Fruit fly (Drosophila melanogaster): ENCODE results near the gene Octbeta1R.

The Octbeta1R gene

DNA sequence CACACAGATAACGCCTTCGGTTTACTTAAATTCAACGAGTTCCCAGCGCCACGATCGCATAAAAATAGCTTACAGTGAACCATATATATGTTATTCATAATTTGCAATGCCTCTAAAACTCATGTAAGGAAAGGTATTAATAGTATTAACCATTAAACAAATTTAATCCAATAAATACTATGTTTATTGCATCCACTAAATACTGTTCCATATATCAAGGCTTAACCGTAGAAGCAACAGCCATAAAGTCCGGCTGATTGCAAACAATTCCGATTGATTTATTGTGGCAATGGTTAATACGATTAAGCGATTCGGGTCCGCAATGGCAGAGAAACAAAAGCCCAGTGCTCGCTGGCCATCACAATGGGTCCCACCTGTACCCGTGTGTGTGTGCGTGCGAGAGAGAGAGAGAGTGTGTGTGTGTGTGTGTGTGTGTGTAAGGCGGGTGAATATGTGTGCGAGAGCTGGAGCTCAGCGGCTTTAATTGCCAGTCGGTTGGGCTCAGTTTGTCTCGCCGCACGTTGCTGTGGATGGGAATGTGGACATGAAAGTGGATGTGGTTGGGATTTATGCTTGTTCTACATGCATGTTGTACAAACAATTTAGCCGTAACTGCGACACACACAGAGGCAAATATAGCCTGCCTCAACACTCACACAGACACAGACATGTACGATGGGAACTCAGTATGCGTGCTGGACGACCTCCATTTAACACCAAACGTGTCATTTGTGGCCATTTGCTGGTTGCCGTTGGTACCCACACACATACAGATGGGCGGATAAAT lies 2.3 kb upstream of the Octbeta1R start (continued):
- no peak for TF ChIP-seq crol (GFP tag; IDR thresholded peaks at IDR 0.05)
- TF ChIP-seq onecut (GFP tag; IDR thresholded peaks at IDR 0.05) = no peak; the same call in 1 of the 2 replicates
- TF ChIP-seq H15 (GFP tag; IDR thresholded peaks at IDR 0.05) = no peak
- TF ChIP-seq CG4854 (GFP tag; optimal IDR thresholded peaks at IDR 0.05) = no peak
- no peak for TF ChIP-seq chif (GFP tag; optimal IDR thresholded peaks at IDR 0.05)
- TF ChIP-seq Sox102F (GFP tag; optimal IDR thresholded peaks at IDR 0.05) = no peak
- TF ChIP-seq bsh (GFP tag; optimal IDR thresholded peaks at IDR 0.05) = no peak
- TF ChIP-seq CoRest (tag; optimal IDR thresholded peaks at IDR 0.05) = peak; percentile 15
- TF ChIP-seq Scr (GFP tag; IDR thresholded peaks at IDR 0.05; ENCODE audit: partially characterized antibody) = no peak
- peak; percentile 68 for TF ChIP-seq exex (tag; optimal IDR thresholded peaks at IDR 0.05)
- TF ChIP-seq CG4820 (GFP tag; optimal IDR thresholded peaks at IDR 0.05) = peak; percentile 33
- TF ChIP-seq sens (GFP tag) = peak; percentile 90
- TF ChIP-seq Sox100B (GFP tag; optimal IDR thresholded peaks at IDR 0.05) = peak; percentile 64
- no peak for TF ChIP-seq repo (GFP tag; optimal IDR thresholded peaks at IDR 0.05)
- TF ChIP-seq CG12071 (GFP tag; optimal IDR thresholded peaks at IDR 0.05) = no peak
- peak; percentile 57 for TF ChIP-seq CG2120 (GFP tag; optimal IDR thresholded peaks at IDR 0.05)
- no peak for TF ChIP-seq pho (GFP tag; optimal IDR thresholded peaks at IDR 0.05)
- TF ChIP-seq CG11695 (GFP tag; IDR thresholded peaks at IDR 0.05) = no peak
- no peak for TF ChIP-seq dati (GFP tag; IDR thresholded peaks at IDR 0.05)
- TF ChIP-seq D19B (GFP tag; optimal IDR thresholded peaks at IDR 0.05) = peak; percentile 6
- TF ChIP-seq Stat92E (GFP tag; optimal IDR thresholded peaks at IDR 0.05) = no peak
- peak; percentile 61 for TF ChIP-seq mirr (GFP tag; optimal IDR thresholded peaks at IDR 0.05)
- peak; percentile 53 for TF ChIP-seq CG7556 (GFP tag; optimal IDR thresholded peaks at IDR 0.05)
- TF ChIP-seq CG7928 (GFP tag; optimal IDR thresholded peaks at IDR 0.05) = peak; percentile 13
- no peak for TF ChIP-seq CG1832 (GFP tag; optimal IDR thresholded peaks at IDR 0.05)
- no peak for TF ChIP-seq gfzf (GFP tag; optimal IDR thresholded peaks at IDR 0.05)
- TF ChIP-seq pros (GFP tag; optimal IDR thresholded peaks at IDR 0.05) = no peak
- no peak for TF ChIP-seq Sin3A (optimal IDR thresholded peaks at IDR 0.05)
- no peak for TF ChIP-seq Antp (GFP tag; optimal IDR thresholded peaks at IDR 0.05)
- no peak for TF ChIP-seq dm (GFP tag; optimal IDR thresholded peaks at IDR 0.05)
- TF ChIP-seq ase (GFP tag; IDR thresholded peaks at IDR 0.05) = no peak
- no peak for TF ChIP-seq CG9609 (GFP tag; optimal IDR thresholded peaks at IDR 0.05)
- no peak for TF ChIP-seq HLHmδ (GFP tag; optimal IDR thresholded peaks at IDR 0.05)
- no peak for TF ChIP-seq E2f2 (GFP tag; IDR thresholded peaks at IDR 0.05)
- no peak for TF ChIP-seq chm (GFP tag; IDR thresholded peaks at IDR 0.05)
- no peak for TF ChIP-seq pita (GFP tag; optimal IDR thresholded peaks at IDR 0.05)
- no peak for TF ChIP-seq tio (GFP tag; optimal IDR thresholded peaks at IDR 0.05)
- no peak for TF ChIP-seq Dp (GFP tag; optimal IDR thresholded peaks at IDR 0.05)
- no peak for TF ChIP-seq hbn (GFP tag; IDR thresholded peaks at IDR 0.05; ENCODE audit: partially characterized antibody)
- no peak for TF ChIP-seq CG30431 (GFP tag; optimal IDR thresholded peaks at IDR 0.05)
- no peak for TF ChIP-seq CG17829 (tag; optimal IDR thresholded peaks at IDR 0.05)
- peak; percentile 41 for TF ChIP-seq Hmr (GFP tag; optimal IDR thresholded peaks at IDR 0.05)
- TF ChIP-seq CG7745 (tag; optimal IDR thresholded peaks at IDR 0.05) = no peak
- TF ChIP-seq lola (GFP tag; optimal IDR thresholded peaks at IDR 0.05) = no peak
- TF ChIP-seq CG43689 (GFP tag; IDR thresholded peaks at IDR 0.05) = peak; percentile 27; the same call in 1 of the 2 replicates
- no peak for TF ChIP-seq Ravus (GFP tag; IDR thresholded peaks at IDR 0.05)
- no peak for TF ChIP-seq NC2α (GFP tag; optimal IDR thresholded peaks at IDR 0.05)
- no peak for TF ChIP-seq CG17361 (GFP tag; IDR thresholded peaks at IDR 0.05)
- peak; percentile 69 for TF ChIP-seq gem (tag; optimal IDR thresholded peaks at IDR 0.05)
- peak; percentile 39 for TF ChIP-seq CG10267 (tag; optimal IDR thresholded peaks at IDR 0.05)
